Fruit fly (Drosophila melanogaster) whole organism, prepupa: ENCODE measurements around the gene CG17752.

Experiments used
- CG10669 ChIP-seq: fragments of 200-800 bp; sonication (Bioruptor generic); optimal IDR thresholded peaks from 3 replicates; lab custom pipeline; 2018; ENCODE audit warnings: missing biosample characterization, mild to moderate bottlenecking, missing genetic modification characterization, moderate library complexity
- CG6276 ChIP-seq: fragments of 200-800 bp; sonication (Bioruptor generic); optimal IDR thresholded peaks from 2 replicates; lab custom pipeline; 2017; ENCODE audit warnings: missing biosample characterization, mild to moderate bottlenecking, missing genetic modification characterization
- CG6854 ChIP-seq: fragments of 200-800 bp; sonication (Bioruptor generic); optimal IDR thresholded peaks from 2 replicates; lab custom pipeline; 2017; ENCODE audit warnings: missing biosample characterization, mild to moderate bottlenecking, missing genetic modification characterization
- Gug ChIP-seq: fragments of 200-800 bp; sonication (Bioruptor generic); IDR thresholded peaks from 2 replicates; pipeline ENCODE4 v1.3.6; 2022; ENCODE audit warnings: missing biosample characterization, missing genetic modification characterization
- Lpt ChIP-seq: fragments of 200-800 bp; sonication (Bioruptor generic); optimal IDR thresholded peaks from 3 replicates; lab custom pipeline; 2016; ENCODE audit warnings: missing biosample characterization, missing genetic modification characterization
- Sox102F ChIP-seq: fragments of 200-800 bp; sonication (Bioruptor generic); optimal IDR thresholded peaks from 2 replicates; lab custom pipeline; 2016; ENCODE audit warnings: missing biosample characterization, mild to moderate bottlenecking, missing genetic modification characterization
- cyc ChIP-seq: fragments of 200-800 bp; sonication (Bioruptor generic); optimal IDR thresholded peaks from 3 replicates; lab custom pipeline; 2016; ENCODE audit warnings: missing biosample characterization, missing genetic modification characterization
- fd85E ChIP-seq: fragments of 200-800 bp; sonication (Bioruptor generic); optimal IDR thresholded peaks from 3 replicates; lab custom pipeline; 2016; ENCODE audit warnings: missing biosample characterization, missing genetic modification characterization
- spab ChIP-seq: fragments of 200-800 bp; sonication (Bioruptor generic); optimal IDR thresholded peaks from 2 replicates; lab custom pipeline; 2017; ENCODE audit warnings: missing biosample characterization, mild to moderate bottlenecking, missing genetic modification characterization, missing genetic modification reagents

- TF ChIP-seq CG10669 (no peak), Gug (GFP tag; lab: Robert Waterston, UW) (no peak), Sox102F (no peak), cyc (GFP tag; lab: Kevin White, UChicago) (no peak), CG6276 (no peak), Lpt (no peak), spab (GFP tag; lab: Kevin White, UChicago) (no peak), fd85E (GFP tag; lab: Kevin White, UChicago) (no peak), CG6854 (GFP tag; lab: Kevin White, UChicago) (no peak)
These were observed 22.7 kb downstream of the CG17752 start, which contains the start of gene CG6231 for dm6 chr3R:19632685-19633116.
